Worm (Caenorhabditis elegans) whole organism, L3 larva: ENCODE measurements around the gene bath-42.

Source experiments
- R02D3.7 ChIP-seq: fragments of 150-350 bp; optimal IDR thresholded peaks from 2 replicates; lab custom pipeline; 2014; ENCODE audit warnings: missing biosample characterization, missing genetic modification characterization
- ZK546.5 ChIP-seq: sonication (generic microtip); optimal IDR thresholded peaks from 2 replicates; lab custom pipeline; 2017; ENCODE audit warnings: missing biosample characterization, missing genetic modification characterization
- ama-1 ChIP-seq: fragments of 150-350 bp; optimal IDR thresholded peaks from 2 replicates; lab custom pipeline; 2018
- ceh-16 ChIP-seq: sonication (generic microtip); optimal IDR thresholded peaks from 2 replicates; lab custom pipeline; 2017; ENCODE audit warnings: missing biosample characterization, missing genetic modification characterization
- ceh-28 ChIP-seq: fragments of 150-350 bp; optimal IDR thresholded peaks from 2 replicates; lab custom pipeline; 2014; ENCODE audit warnings: missing biosample characterization, missing genetic modification reagents, missing genetic modification characterization
- ceh-9 ChIP-seq: sonication (generic microtip); optimal IDR thresholded peaks from 2 replicates; lab custom pipeline; 2018; ENCODE audit warnings: missing biosample characterization, missing genetic modification characterization
- daf-12 ChIP-seq: fragments of 150-350 bp; optimal IDR thresholded peaks from 2 replicates; lab custom pipeline; 2014; ENCODE audit warnings: missing biosample characterization, missing genetic modification reagents, missing genetic modification characterization
- egl-27 ChIP-seq: sonication (generic microtip); optimal IDR thresholded peaks from 4 replicates; lab custom pipeline; 2017; ENCODE audit warnings: missing biosample characterization, missing genetic modification reagents, missing genetic modification characterization
- egl-5 ChIP-seq: fragments of 150-350 bp; optimal IDR thresholded peaks from 2 replicates; lab custom pipeline; 2017; ENCODE audit warnings: missing biosample characterization, missing genetic modification reagents, missing genetic modification characterization, inconsistent platforms
- elt-1 ChIP-seq: fragments of 150-350 bp; optimal IDR thresholded peaks from 2 replicates; lab custom pipeline; 2014; ENCODE audit warnings: missing biosample characterization, missing genetic modification characterization
- elt-2 ChIP-seq: sonication (generic microtip); optimal IDR thresholded peaks from 2 replicates; lab custom pipeline; 2016; ENCODE audit warnings: missing genetic modification reagents, mild to moderate bottlenecking, missing genetic modification characterization, missing compliant biosample characterization
- elt-3 ChIP-seq, 3 experiments: fragments of 150-350 bp in 1 of 3; sonication (generic microtip) in 2 of 3; optimal IDR thresholded peaks; 2 replicates in 2 of 3; 4 replicates in 1 of 3; lab custom pipeline; 2014 to 2017; ENCODE audit warnings: missing biosample characterization in 3 of 3, missing genetic modification characterization in 3 of 3
- fkh-10 ChIP-seq: sonication (generic microtip); optimal IDR thresholded peaks from 2 replicates; lab custom pipeline; 2017; ENCODE audit warnings: missing biosample characterization, missing genetic modification reagents, missing genetic modification characterization
- hmg-11 ChIP-seq: sonication (generic microtip); optimal IDR thresholded peaks from 2 replicates; lab custom pipeline; 2016; ENCODE audit warnings: missing genetic modification characterization, missing compliant biosample characterization
- jun-1 ChIP-seq: fragments of 150-350 bp; optimal IDR thresholded peaks from 2 replicates; lab custom pipeline; 2014; ENCODE audit warnings: missing biosample characterization, missing genetic modification reagents, missing genetic modification characterization
- lin-15B ChIP-seq: fragments of 150-350 bp; optimal IDR thresholded peaks from 2 replicates; lab custom pipeline; 2014; ENCODE audit warnings: missing biosample characterization, missing genetic modification characterization
- lin-39 ChIP-seq: fragments of 150-350 bp; optimal IDR thresholded peaks from 2 replicates; lab custom pipeline; 2018; ENCODE audit warnings: missing biosample characterization, missing genetic modification reagents, missing genetic modification characterization
- lsy-12 ChIP-seq: sonication (generic microtip); optimal IDR thresholded peaks from 2 replicates; lab custom pipeline; 2016; ENCODE audit warnings: mild to moderate bottlenecking, missing genetic modification characterization, missing compliant biosample characterization
- mml-1 ChIP-seq: fragments of 150-350 bp; sonication (generic microtip); optimal IDR thresholded peaks from 3 replicates; lab custom pipeline; 2014; ENCODE audit warnings: missing biosample characterization, missing genetic modification characterization
- nfya-1 ChIP-seq: sonication (generic microtip); optimal IDR thresholded peaks from 2 replicates; lab custom pipeline; 2017; ENCODE audit warnings: missing genetic modification characterization, mild to moderate bottlenecking, missing compliant biosample characterization, antibody characterized with exemption, moderate library complexity; ENCODE audit not compliant: insufficient read depth
- nhr-11 ChIP-seq: fragments of 150-350 bp; optimal IDR thresholded peaks from 2 replicates; lab custom pipeline; 2014; ENCODE audit warnings: missing biosample characterization, missing genetic modification characterization
- nhr-12 ChIP-seq: fragments of 150-350 bp; optimal IDR thresholded peaks from 2 replicates; lab custom pipeline; 2014; ENCODE audit warnings: missing biosample characterization, missing genetic modification characterization
- nhr-23 ChIP-seq: fragments of 150-350 bp; optimal IDR thresholded peaks from 2 replicates; lab custom pipeline; 2014; ENCODE audit warnings: missing biosample characterization, missing genetic modification reagents, missing genetic modification characterization
- nhr-25 ChIP-seq: sonication (generic microtip); optimal IDR thresholded peaks from 2 replicates; lab custom pipeline; 2017; ENCODE audit warnings: missing biosample characterization, missing genetic modification characterization
- nhr-43 ChIP-seq: sonication (generic microtip); optimal IDR thresholded peaks from 2 replicates; lab custom pipeline; 2016; ENCODE audit warnings: mild to moderate bottlenecking, missing genetic modification characterization, missing compliant biosample characterization; ENCODE audit not compliant: poor library complexity, severe bottlenecking
- nhr-67 ChIP-seq: fragments of 150-350 bp; optimal IDR thresholded peaks from 2 replicates; lab custom pipeline; 2014; ENCODE audit warnings: missing biosample characterization, missing genetic modification characterization
- nhr-77 ChIP-seq: fragments of 150-350 bp; optimal IDR thresholded peaks from 2 replicates; lab custom pipeline; 2014; ENCODE audit warnings: missing biosample characterization, missing genetic modification characterization
- pha-4 ChIP-seq: fragments of 150-350 bp; optimal IDR thresholded peaks from 2 replicates; lab custom pipeline; 2014; ENCODE audit warnings: missing biosample characterization, missing genetic modification reagents, missing genetic modification characterization
- pqm-1 ChIP-seq: fragments of 150-350 bp; optimal IDR thresholded peaks from 2 replicates; lab custom pipeline; 2017; ENCODE audit warnings: missing biosample characterization, missing genetic modification characterization, inconsistent platforms
- sea-2 ChIP-seq: fragments of 150-350 bp; sonication (generic microtip); optimal IDR thresholded peaks from 4 replicates; lab custom pipeline; 2014; ENCODE audit warnings: missing biosample characterization, missing genetic modification reagents, missing genetic modification characterization
- skn-1 ChIP-seq: fragments of 150-350 bp; optimal IDR thresholded peaks from 2 replicates; lab custom pipeline; 2014; ENCODE audit warnings: missing biosample characterization, missing genetic modification characterization
- snpc-4 ChIP-seq: fragments of 150-350 bp; optimal IDR thresholded peaks from 2 replicates; lab custom pipeline; 2014; ENCODE audit warnings: missing biosample characterization, missing genetic modification characterization
- tbx-2 ChIP-seq: sonication (generic microtip); optimal IDR thresholded peaks from 2 replicates; lab custom pipeline; 2016; ENCODE audit warnings: mild to moderate bottlenecking, missing genetic modification characterization, missing compliant biosample characterization
- unc-39 ChIP-seq: sonication (generic microtip); optimal IDR thresholded peaks from 4 replicates; lab custom pipeline; 2017; ENCODE audit warnings: missing biosample characterization, missing genetic modification characterization
- unc-62 ChIP-seq: fragments of 150-350 bp; sonication (generic microtip); optimal IDR thresholded peaks from 4 replicates; lab custom pipeline; 2014; ENCODE audit warnings: missing biosample characterization, missing genetic modification reagents, missing genetic modification characterization
- zag-1 ChIP-seq: fragments of 150-350 bp; optimal IDR thresholded peaks from 2 replicates; lab custom pipeline; 2014; ENCODE audit warnings: missing biosample characterization, missing genetic modification characterization

Gene bath-42

ce11 chrIII:8172609-8173133, 9.5 kb upstream of the bath-42 start:
- TF ChIP-seq ceh-9 (tag; lab: Kevin White, UChicago) = no peak
- no peak for TF ChIP-seq nhr-25 (tag; lab: Kevin White, UChicago)
- TF ChIP-seq lin-39 (tag; lab: Kevin White, UChicago) = peak; percentile 58
- no peak for TF ChIP-seq nhr-43 (tag; lab: Kevin White, UChicago)
- no peak for TF ChIP-seq pha-4
- TF ChIP-seq nhr-67 (tag; lab: Kevin White, UChicago) = no peak
- TF ChIP-seq elt-3 (tag; optimal IDR thresholded peaks at IDR 0.05; lab: Kevin White, UChicago) = no peak
- TF ChIP-seq nhr-77 (tag; lab: Kevin White, UChicago) = no peak
- no peak for TF ChIP-seq nhr-23 (tag; lab: Kevin White, UChicago)
- no peak for TF ChIP-seq daf-12
- TF ChIP-seq zag-1 (tag; lab: Kevin White, UChicago) = no peak
- TF ChIP-seq egl-5 = peak; percentile 54

DNA sequence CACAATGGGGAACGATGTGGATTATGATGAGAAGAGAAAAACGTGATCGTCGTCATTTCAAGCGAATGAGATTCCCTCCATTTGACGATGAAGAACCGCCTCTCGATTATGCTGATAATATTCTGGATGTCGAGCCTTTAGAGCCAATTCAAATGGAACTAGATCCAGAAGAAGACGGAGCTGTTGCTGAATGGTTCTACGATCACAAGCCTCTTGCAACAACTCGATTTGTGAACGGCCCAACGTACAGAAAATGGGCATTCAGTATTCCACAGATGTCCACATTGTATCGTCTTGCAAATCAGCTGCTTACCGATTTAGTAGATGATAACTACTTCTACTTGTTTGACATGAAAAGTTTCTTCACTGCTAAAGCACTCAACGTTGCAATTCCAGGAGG, 1.6 kb upstream of the bath-42 start:
- TF ChIP-seq nhr-12 (tag; lab: Kevin White, UChicago) (no peak), sea-2 (GFP tag; lab: Kevin White, UChicago) (no peak), fkh-10 (no peak), daf-12 (no peak), elt-1 (tag; lab: Kevin White, UChicago) (no peak), R02D3.7 (tag; lab: Kevin White, UChicago) (no peak), ceh-28 (tag; lab: Kevin White, UChicago) (no peak), pqm-1 (tag; lab: Kevin White, UChicago) (no peak), ZK546.5 (no peak), nhr-25 (tag; lab: Kevin White, UChicago) (no peak), mml-1 (tag; lab: Kevin White, UChicago) (no peak), nhr-11 (no peak), nhr-43 (tag; lab: Kevin White, UChicago) (no peak), snpc-4 (tag; lab: Kevin White, UChicago) (no peak), zag-1 (tag; lab: Kevin White, UChicago) (no peak), elt-3 (tag; optimal IDR thresholded peaks at IDR 0.05; lab: Kevin White, UChicago) (no peak)

- TF ChIP-seq lin-39 (tag; lab: Kevin White, UChicago) = peak; percentile 99
- TF ChIP-seq nfya-1 (tag; lab: Kevin White, UChicago) = peak; percentile 98
- no peak for TF ChIP-seq zag-1 (tag; lab: Kevin White, UChicago)
- peak; percentile 24 for TF ChIP-seq elt-1 (tag; lab: Kevin White, UChicago)
- no peak for TF ChIP-seq elt-3 (tag; optimal IDR thresholded peaks at IDR 0.05; lab: Kevin White, UChicago)
- TF ChIP-seq jun-1 (tag; lab: Kevin White, UChicago) = peak; percentile 50
- TF ChIP-seq pqm-1 (tag; lab: Kevin White, UChicago) = peak; percentile 52
- TF ChIP-seq nhr-77 (tag; lab: Kevin White, UChicago) = no peak
- TF ChIP-seq ama-1 (lab: Kevin White, UChicago) = peak; percentile 60
- TF ChIP-seq ZK546.5 = peak; percentile 81
- peak; percentile 3 for TF ChIP-seq egl-27 (tag; lab: Kevin White, UChicago)
- TF ChIP-seq skn-1 = peak; percentile 86
- peak; percentile 71 for TF ChIP-seq elt-2 (tag; lab: Kevin White, UChicago)
- no peak for TF ChIP-seq nhr-11
- TF ChIP-seq nhr-43 (tag; lab: Kevin White, UChicago) = peak; percentile 72
- TF ChIP-seq unc-39 (tag; lab: Kevin White, UChicago) = no peak
- peak; percentile 96 for TF ChIP-seq lin-15B (tag; lab: Kevin White, UChicago)
- TF ChIP-seq ceh-28 (tag; lab: Kevin White, UChicago) = peak; percentile 89
- peak; percentile 20 for TF ChIP-seq unc-62
- TF ChIP-seq nhr-25 (tag; lab: Kevin White, UChicago) = peak; percentile 94
- peak; percentile 90 for TF ChIP-seq egl-5
- TF ChIP-seq fkh-10 = peak; percentile 64
- peak; percentile 98 for TF ChIP-seq pha-4
- peak; percentile 87 for TF ChIP-seq lsy-12 (tag; lab: Kevin White, UChicago)
- TF ChIP-seq R02D3.7 (tag; lab: Kevin White, UChicago) = peak; percentile 61
- no peak for TF ChIP-seq tbx-2 (tag; lab: Kevin White, UChicago)
- TF ChIP-seq ceh-16 (tag; lab: Kevin White, UChicago) = no peak
- TF ChIP-seq nhr-23 (tag; lab: Kevin White, UChicago) = peak; percentile 91
- peak; percentile 85 for TF ChIP-seq hmg-11
These were observed 723 bp upstream of the bath-42 start, which contains the start of gene prp-8 for ce11 chrIII:8163788-8164423. TSS of gene prp-8 (plus strand) at chrIII:8164373.
